Worm (Caenorhabditis elegans) whole organism, young adult: ENCODE data around the gene E02H4.5.

Experiments used
- B0019.2 ChIP-seq: fragments of 200-800 bp; sonication (Bioruptor generic); conservative IDR thresholded peaks from 2 replicates; pipeline ENCODE4 v1.3.6; 2022; ENCODE audit warnings: missing genetic modification reagents, missing genetic modification characterization, missing compliant biosample characterization
- C17E4.6 ChIP-seq: fragments of 200-800 bp; sonication (Bioruptor generic); IDR thresholded peaks from 2 replicates; pipeline ENCODE4 v1.3.6; 2022; ENCODE audit warnings: missing genetic modification reagents, missing genetic modification characterization, missing compliant biosample characterization
- D2030.7 ChIP-seq: fragments of 200-800 bp; sonication (Bioruptor generic); IDR thresholded peaks from 2 replicates; pipeline ENCODE4 v1.3.6; 2022; ENCODE audit warnings: missing genetic modification reagents, missing genetic modification characterization, missing compliant biosample characterization
- F10E7.11 ChIP-seq: sonication (generic microtip); optimal IDR thresholded peaks from 2 replicates; lab custom pipeline; 2017; ENCODE audit warnings: mild to moderate bottlenecking, missing genetic modification characterization, moderate library complexity, missing compliant biosample characterization
- F39B2.1 ChIP-seq: fragments of 200-800 bp; sonication (Bioruptor generic); IDR thresholded peaks from 2 replicates; pipeline ENCODE4 v1.3.6; 2022; ENCODE audit warnings: missing genetic modification reagents, missing genetic modification characterization, missing compliant biosample characterization
- F52B5.7 ChIP-seq: sonication (generic microtip); optimal IDR thresholded peaks from 2 replicates; lab custom pipeline; 2016; ENCODE audit warnings: mild to moderate bottlenecking, missing genetic modification characterization, missing compliant biosample characterization
- F55B11.4 ChIP-seq: sonication (generic microtip); optimal IDR thresholded peaks from 2 replicates; lab custom pipeline; 2016; ENCODE audit warnings: missing compliant biosample characterization, missing genetic modification characterization, borderline replicate concordance; ENCODE audit not compliant: insufficient read depth
- F57A8.1 ChIP-seq: fragments of 200-800 bp; sonication (Bioruptor generic); optimal IDR thresholded peaks from 2 replicates; lab custom pipeline; 2018; ENCODE audit warnings: mild to moderate bottlenecking, missing genetic modification characterization, moderate library complexity, missing compliant biosample characterization
- K12H6.12 ChIP-seq: fragments of 200-800 bp; sonication (Bioruptor generic); optimal IDR thresholded peaks from 2 replicates; lab custom pipeline; 2018; ENCODE audit warnings: mild to moderate bottlenecking, missing genetic modification characterization, missing compliant biosample characterization
- T26A5.8 ChIP-seq: sonication (generic microtip); optimal IDR thresholded peaks from 2 replicates; lab custom pipeline; 2016; ENCODE audit warnings: missing genetic modification characterization, missing compliant biosample characterization
- Y67H2A.10 ChIP-seq: fragments of 200-800 bp; sonication (Bioruptor generic); conservative IDR thresholded peaks from 2 replicates; pipeline ENCODE4 v1.3.6; 2022; ENCODE audit warnings: missing genetic modification reagents, missing genetic modification characterization, missing compliant biosample characterization
- Y95B8A.8 ChIP-seq: fragments of 200-800 bp; sonication (Bioruptor generic); IDR thresholded peaks from 2 replicates; pipeline ENCODE4 v1.3.6; 2022; ENCODE audit warnings: missing genetic modification reagents, missing genetic modification characterization, missing compliant biosample characterization
- akir-1 ChIP-seq: fragments of 200-800 bp; sonication (Bioruptor generic); optimal IDR thresholded peaks from 2 replicates; lab custom pipeline; 2018; ENCODE audit warnings: mild to moderate bottlenecking, missing genetic modification characterization, moderate library complexity, missing compliant biosample characterization
- ama-1 ChIP-seq, 3 experiments: fragments of 150-350 bp in 1 of 3; sonication (generic microtip) in 2 of 3; optimal IDR thresholded peaks; 2 replicates each; lab custom pipeline; 2014 to 2018; ENCODE audit warnings: missing biosample characterization in 2 of 3, missing genetic modification characterization in 2 of 3, missing genetic modification reagents in 2 of 3
- attf-3 ChIP-seq: fragments of 200-800 bp; sonication (Bioruptor generic); conservative IDR thresholded peaks from 2 replicates; pipeline ENCODE4 v1.3.6; 2022; ENCODE audit warnings: missing genetic modification reagents, missing genetic modification characterization, missing compliant biosample characterization
- attf-5 ChIP-seq: fragments of 200-800 bp; sonication (Bioruptor generic); optimal IDR thresholded peaks from 2 replicates; lab custom pipeline; 2018; ENCODE audit warnings: mild to moderate bottlenecking, missing genetic modification characterization, missing compliant biosample characterization
- ceh-27 ChIP-seq: fragments of 200-800 bp; sonication (Bioruptor generic); optimal IDR thresholded peaks from 2 replicates; lab custom pipeline; 2018; ENCODE audit warnings: mild to moderate bottlenecking, missing genetic modification characterization, moderate library complexity, missing compliant biosample characterization
- ceh-91 ChIP-seq: fragments of 200-800 bp; sonication (Bioruptor generic); IDR thresholded peaks from 2 replicates; pipeline ENCODE4 v1.3.6; 2022; ENCODE audit warnings: missing genetic modification reagents, missing genetic modification characterization, missing compliant biosample characterization
- die-1 ChIP-seq: sonication (generic microtip); optimal IDR thresholded peaks from 2 replicates; lab custom pipeline; 2016; ENCODE audit warnings: missing genotype, mild to moderate bottlenecking, missing genetic modification characterization, missing compliant biosample characterization
- dox-1 ChIP-seq: fragments of 200-800 bp; sonication (Bioruptor generic); IDR thresholded peaks from 2 replicates; pipeline ENCODE4 v1.3.6; 2022; ENCODE audit warnings: missing genetic modification reagents, missing genetic modification characterization, missing compliant biosample characterization
- dpl-1 ChIP-seq: fragments of 150-350 bp; optimal IDR thresholded peaks from 2 replicates; lab custom pipeline; 2014; ENCODE audit warnings: missing biosample characterization, missing genetic modification reagents, missing genetic modification characterization
- egl-18 ChIP-seq: fragments of 200-800 bp; sonication (Bioruptor generic); IDR thresholded peaks from 2 replicates; pipeline ENCODE4 v1.3.6; 2022; ENCODE audit warnings: missing genetic modification reagents, missing genetic modification characterization, missing compliant biosample characterization
- egrh-3 ChIP-seq: fragments of 200-800 bp; sonication (Bioruptor generic); IDR thresholded peaks from 2 replicates; pipeline ENCODE4 v1.3.6; 2022; ENCODE audit warnings: missing genetic modification reagents, missing genetic modification characterization, missing compliant biosample characterization
- ets-4 ChIP-seq: fragments of 200-800 bp; sonication (Bioruptor generic); optimal IDR thresholded peaks from 2 replicates; lab custom pipeline; 2018; ENCODE audit warnings: mild to moderate bottlenecking, missing genetic modification characterization, missing compliant biosample characterization
- fkh-3 ChIP-seq: sonication (generic microtip); optimal IDR thresholded peaks from 2 replicates; lab custom pipeline; 2016; ENCODE audit warnings: mild to moderate bottlenecking, missing genetic modification characterization, missing compliant biosample characterization
- hrde-1 ChIP-seq: sonication (generic microtip); optimal IDR thresholded peaks from 2 replicates; lab custom pipeline; 2016; ENCODE audit warnings: missing genetic modification characterization, mild to moderate bottlenecking, missing compliant biosample characterization, moderate library complexity, missing genotype, missing genetic modification reagents, borderline replicate concordance
- let-526 ChIP-seq: fragments of 200-800 bp; sonication (Bioruptor generic); IDR thresholded peaks from 2 replicates; pipeline ENCODE4 v1.3.6; 2022; ENCODE audit warnings: missing genetic modification reagents, missing genetic modification characterization, missing compliant biosample characterization
- lin-26 ChIP-seq: fragments of 200-800 bp; sonication (Bioruptor generic); IDR thresholded peaks from 2 replicates; pipeline ENCODE4 v1.3.6; 2022; ENCODE audit warnings: missing genetic modification reagents, missing genetic modification characterization, missing compliant biosample characterization
- lir-1 ChIP-seq: fragments of 200-800 bp; sonication (Bioruptor generic); conservative IDR thresholded peaks from 2 replicates; pipeline ENCODE4 v1.3.6; 2022; ENCODE audit warnings: missing genetic modification reagents, missing genetic modification characterization, missing compliant biosample characterization
- lsy-27 ChIP-seq: sonication (generic microtip); optimal IDR thresholded peaks from 2 replicates; lab custom pipeline; 2017; ENCODE audit warnings: missing genetic modification characterization, mild to moderate bottlenecking, missing compliant biosample characterization, antibody characterized with exemption, missing genotype, borderline replicate concordance; ENCODE audit not compliant: insufficient read depth
- mxl-1 ChIP-seq: sonication (generic microtip); optimal IDR thresholded peaks from 2 replicates; lab custom pipeline; 2016; ENCODE audit warnings: missing genetic modification characterization, missing compliant biosample characterization
- nfya-2 ChIP-seq: fragments of 200-800 bp; sonication (Bioruptor generic); IDR thresholded peaks from 2 replicates; pipeline ENCODE4 v1.3.6; 2022; ENCODE audit warnings: missing genetic modification reagents, missing genetic modification characterization, missing compliant biosample characterization
- nhr-120 ChIP-seq: fragments of 200-800 bp; sonication (Bioruptor generic); IDR thresholded peaks from 2 replicates; pipeline ENCODE4 v1.3.6; 2022; ENCODE audit warnings: missing genetic modification characterization, missing compliant biosample characterization
- nhr-179 ChIP-seq: sonication (generic microtip); optimal IDR thresholded peaks from 2 replicates; lab custom pipeline; 2016; ENCODE audit warnings: mild to moderate bottlenecking, missing genetic modification characterization, missing compliant biosample characterization
- nhr-27 ChIP-seq: fragments of 200-800 bp; sonication (Bioruptor generic); optimal IDR thresholded peaks from 2 replicates; lab custom pipeline; 2018; ENCODE audit warnings: mild to moderate bottlenecking, missing genetic modification characterization, moderate library complexity, missing compliant biosample characterization
- nhr-90 ChIP-seq: sonication (generic microtip); optimal IDR thresholded peaks from 2 replicates; lab custom pipeline; 2016; ENCODE audit warnings: missing genotype, mild to moderate bottlenecking, missing genetic modification characterization, missing compliant biosample characterization
- pbrm-1 ChIP-seq: fragments of 200-800 bp; sonication (Bioruptor generic); IDR thresholded peaks from 2 replicates; pipeline ENCODE4 v1.3.6; 2022; ENCODE audit warnings: missing genetic modification reagents, missing genetic modification characterization, missing compliant biosample characterization
- repo-1 ChIP-seq: sonication (generic microtip); optimal IDR thresholded peaks from 2 replicates; lab custom pipeline; 2017; ENCODE audit warnings: mild to moderate bottlenecking, missing genetic modification characterization, missing compliant biosample characterization
- rpc-1 ChIP-seq, 2 experiments: fragments of 150-350 bp in 1 of 2; sonication (generic microtip) in 1 of 2; optimal IDR thresholded peaks; 2 replicates each; lab custom pipeline; 2014 to 2018; ENCODE audit warnings: missing biosample characterization in 1 of 2, missing genetic modification characterization in 1 of 2, missing genetic modification reagents in 1 of 2, missing genotype in 1 of 2
- sdz-38 ChIP-seq: sonication (generic microtip); optimal IDR thresholded peaks from 2 replicates; lab custom pipeline; 2016; ENCODE audit warnings: missing genotype, missing genetic modification characterization, missing compliant biosample characterization
- snpc-1.1 ChIP-seq: sonication (generic microtip); optimal IDR thresholded peaks from 2 replicates; lab custom pipeline; 2017; ENCODE audit warnings: missing genetic modification characterization, mild to moderate bottlenecking, missing compliant biosample characterization, antibody characterized with exemption, moderate library complexity, missing genotype, missing genetic modification reagents; ENCODE audit not compliant: insufficient read depth
- xnd-1 ChIP-seq: sonication (generic microtip); optimal IDR thresholded peaks from 2 replicates; lab custom pipeline; 2016; ENCODE audit warnings: missing genotype, missing genetic modification reagents, missing genetic modification characterization, missing compliant biosample characterization
- zim-3 ChIP-seq: sonication (generic microtip); optimal IDR thresholded peaks from 2 replicates; lab custom pipeline; 2017; ENCODE audit warnings: mild to moderate bottlenecking, missing genetic modification characterization, moderate library complexity, missing compliant biosample characterization
- ztf-3 ChIP-seq: fragments of 200-800 bp; sonication (Bioruptor generic); optimal IDR thresholded peaks from 2 replicates; lab custom pipeline; 2018; ENCODE audit warnings: mild to moderate bottlenecking, missing genetic modification characterization, missing compliant biosample characterization
- ztf-6 ChIP-seq: fragments of 200-800 bp; sonication (Bioruptor generic); IDR thresholded peaks from 2 replicates; pipeline ENCODE4 v1.3.6; 2022; ENCODE audit warnings: missing genetic modification reagents, missing genetic modification characterization, missing compliant biosample characterization

Gene E02H4.5

ce11 chrX:14229306-14229845 lies 25.6 kb downstream of the E02H4.5 start:
- TF ChIP-seq ztf-3 (GFP tag; lab: Kevin White, UChicago): peak; percentile 15
- TF ChIP-seq egrh-3 (GFP tag; lab: Robert Waterston, UW): peak; percentile 52; the same call in 1 of the 2 replicates
- TF ChIP-seq akir-1 (GFP tag; lab: Kevin White, UChicago): peak; percentile 54
- peak; percentile 74; the same call in 1 of the 2 replicates for TF ChIP-seq lir-1 (GFP tag; lab: Robert Waterston, UW)

- peak; percentile 2 for TF ChIP-seq zim-3
- TF ChIP-seq F10E7.11 (tag; lab: Kevin White, UChicago): no peak
- no peak for TF ChIP-seq B0019.2
- no peak for TF ChIP-seq attf-5 (GFP tag; lab: Kevin White, UChicago)
- TF ChIP-seq F39B2.1: no peak
- TF ChIP-seq C17E4.6: no peak
- peak; percentile 91 for TF ChIP-seq rpc-1 (optimal IDR thresholded peaks at IDR 0.05; lab: Kevin White, UChicago)
- peak; percentile 96 for TF ChIP-seq rpc-1 (tag; optimal IDR thresholded peaks at IDR 0.05; lab: Kevin White, UChicago)
- peak; percentile 40 for TF ChIP-seq mxl-1 (tag; lab: Kevin White, UChicago)
- TF ChIP-seq akir-1 (GFP tag; lab: Kevin White, UChicago): no peak
- TF ChIP-seq F55B11.4 (tag; lab: Kevin White, UChicago): no peak
- TF ChIP-seq nhr-27: no peak
- no peak for TF ChIP-seq ama-1 (optimal IDR thresholded peaks at IDR 0.05; lab: Kevin White, UChicago)
- peak in 1 of 2 experiments; percentile 27 for TF ChIP-seq ama-1 (GFP tag; optimal IDR thresholded peaks at IDR 0.05; lab: Kevin White, UChicago)
- no peak for TF ChIP-seq nfya-2 (GFP tag; lab: Robert Waterston, UW)
- TF ChIP-seq F57A8.1 (GFP tag; lab: Kevin White, UChicago): no peak
- no peak for TF ChIP-seq fkh-3 (tag; lab: Kevin White, UChicago)
- no peak for TF ChIP-seq attf-3 (GFP tag; lab: Robert Waterston, UW)
- no peak for TF ChIP-seq nhr-120
- peak; percentile 87 for TF ChIP-seq lin-26 (GFP tag; lab: Robert Waterston, UW)
- no peak for TF ChIP-seq T26A5.8 (tag; lab: Kevin White, UChicago)
- no peak for TF ChIP-seq F52B5.7 (tag; lab: Kevin White, UChicago)
- TF ChIP-seq let-526: no peak
- TF ChIP-seq die-1 (tag; lab: Kevin White, UChicago): peak; percentile 84
- peak; percentile 58 for TF ChIP-seq nhr-179 (tag; lab: Kevin White, UChicago)
- no peak for TF ChIP-seq egl-18 (GFP tag; lab: Robert Waterston, UW)
- TF ChIP-seq D2030.7: peak; percentile 47; the same call in 1 of the 2 replicates
- TF ChIP-seq nhr-90 (tag; lab: Kevin White, UChicago): peak; percentile 88
- peak; percentile 61; the same call in 1 of the 2 replicates for TF ChIP-seq pbrm-1 (GFP tag; lab: Robert Waterston, UW)
- no peak for TF ChIP-seq ceh-27
- TF ChIP-seq ceh-91 (GFP tag; lab: Robert Waterston, UW): no peak
- TF ChIP-seq ztf-6 (GFP tag; lab: Robert Waterston, UW): no peak
- TF ChIP-seq sdz-38 (tag; lab: Kevin White, UChicago): no peak
- TF ChIP-seq ets-4: no peak
- TF ChIP-seq lsy-27: peak; percentile 50
- TF ChIP-seq egrh-3 (GFP tag; lab: Robert Waterston, UW): no peak
- no peak for TF ChIP-seq Y95B8A.8 (GFP tag; lab: Robert Waterston, UW)
- TF ChIP-seq hrde-1: peak; percentile 40
- no peak for TF ChIP-seq K12H6.12
- no peak for TF ChIP-seq Y67H2A.10 (GFP tag; lab: Robert Waterston, UW)
- no peak for TF ChIP-seq dox-1 (GFP tag; lab: Robert Waterston, UW)
- peak; percentile 48 for TF ChIP-seq snpc-1.1 (tag; lab: Kevin White, UChicago)
- no peak for TF ChIP-seq xnd-1 (tag; lab: Kevin White, UChicago)
- no peak for TF ChIP-seq dpl-1 (GFP tag; lab: Kevin White, UChicago)
- TF ChIP-seq repo-1: no peak
Measured at ce11 chrX:14228764-14229163, 26.2 kb downstream of the E02H4.5 start.
